Fruit fly (Drosophila melanogaster) whole organism, wandering third instar larva: ENCODE data around the gene Arl1.

Experiments
- CG9705 ChIP-seq: fragments of 200-800 bp; sonication (Bioruptor generic); optimal IDR thresholded peaks from 2 replicates; lab custom pipeline; 2018; ENCODE audit warnings: missing biosample characterization, mild to moderate bottlenecking, missing genetic modification characterization
- CrebA ChIP-seq: fragments of 200-800 bp; sonication (Bioruptor generic); optimal IDR thresholded peaks from 2 replicates; lab custom pipeline; 2016; ENCODE audit warnings: missing biosample characterization, mild to moderate bottlenecking, missing genetic modification characterization, borderline replicate concordance
- Dfd ChIP-seq: fragments of >200 bp; optimal IDR thresholded peaks from 2 replicates; lab custom pipeline; 2017; ENCODE audit warnings: missing biosample characterization, missing genetic modification characterization
- Dif ChIP-seq: fragments of 200-275, 200-300 bp; sonication (Bioruptor generic); optimal IDR thresholded peaks from 2 replicates; lab custom pipeline; 2018; ENCODE audit warnings: missing biosample characterization, missing genetic modification characterization; ENCODE audit not compliant: partially characterized antibody
- GATAd ChIP-seq: sonication (Bioruptor generic); optimal IDR thresholded peaks from 2 replicates; lab custom pipeline; 2016; ENCODE audit warnings: missing biosample characterization, missing genetic modification characterization
- Hr83 ChIP-seq: fragments of 200-300 bp; sonication (Bioruptor generic); optimal IDR thresholded peaks from 2 replicates; lab custom pipeline; 2016; ENCODE audit warnings: missing biosample characterization, mild to moderate bottlenecking, missing genetic modification characterization, moderate library complexity; ENCODE audit not compliant: poor library complexity, severe bottlenecking
- OdsH ChIP-seq: fragments of 200-800 bp; sonication (Bioruptor generic); optimal IDR thresholded peaks from 2 replicates; lab custom pipeline; 2016; ENCODE audit warnings: missing biosample characterization, mild to moderate bottlenecking, missing genetic modification characterization
- Rel ChIP-seq, 2 experiments: fragments of 200-800 bp; sonication (Bioruptor generic) in 1 of 2; optimal IDR thresholded peaks; 2 replicates in 1 of 2; 3 replicates in 1 of 2; lab custom pipeline; 2016 to 2019; ENCODE audit warnings: mild to moderate bottlenecking in 2 of 2, missing biosample characterization in 2 of 2, missing genetic modification characterization in 2 of 2, moderate library complexity in 1 of 2
- Sp1 ChIP-seq: fragments of 200-800 bp; sonication (Bioruptor generic); optimal IDR thresholded peaks from 3 replicates; lab custom pipeline; 2019; ENCODE audit warnings: missing biosample characterization, mild to moderate bottlenecking, missing genetic modification characterization, moderate library complexity
- Vsx2 ChIP-seq: fragments of 200-300, 225-300 bp; sonication (Bioruptor generic); optimal IDR thresholded peaks from 2 replicates; lab custom pipeline; 2018; ENCODE audit warnings: missing biosample characterization, missing genetic modification characterization; ENCODE audit not compliant: partially characterized antibody
- br ChIP-seq: fragments of 200-800 bp; sonication (Bioruptor generic); optimal IDR thresholded peaks from 2 replicates; lab custom pipeline; 2016; ENCODE audit warnings: missing biosample characterization, missing genetic modification characterization
- dl ChIP-seq, 2 experiments: fragments of 175-275, 200-275 bp in 1 of 2; fragments of 200-275 bp in 1 of 2; sonication (Bioruptor generic); optimal IDR thresholded peaks; lab custom pipeline; 2018; ENCODE audit warnings: mild to moderate bottlenecking in 2 of 2, missing biosample characterization in 2 of 2, missing genetic modification characterization in 2 of 2, moderate library complexity in 2 of 2; ENCODE audit not compliant: partially characterized antibody in 2 of 2, insufficient read depth in 1 of 2
- dmrt93B ChIP-seq: fragments of 200-800 bp; sonication (Bioruptor generic); optimal IDR thresholded peaks from 2 replicates; lab custom pipeline; 2018; ENCODE audit warnings: missing biosample characterization, mild to moderate bottlenecking, missing genetic modification characterization
- ey ChIP-seq: fragments of 200-800 bp; sonication (Bioruptor generic); optimal IDR thresholded peaks from 2 replicates; lab custom pipeline; 2016; ENCODE audit warnings: missing biosample characterization, missing genetic modification characterization
- foxo ChIP-seq, 2 experiments: fragments of 200-800 bp; sonication (Bioruptor generic); optimal IDR thresholded peaks; 2 replicates in 1 of 2; 3 replicates in 1 of 2; lab custom pipeline; 2016 to 2017; ENCODE audit warnings: missing biosample characterization in 2 of 2, missing genetic modification characterization in 2 of 2
- jim ChIP-seq: fragments of 175-275, 200-325 bp; sonication (Bioruptor generic); optimal IDR thresholded peaks from 2 replicates; lab custom pipeline; 2016; ENCODE audit warnings: missing biosample characterization, mild to moderate bottlenecking, missing genetic modification characterization
- lola ChIP-seq: fragments of >200 bp; optimal IDR thresholded peaks from 2 replicates; lab custom pipeline; 2017; ENCODE audit warnings: missing biosample characterization, missing genetic modification characterization
- psq ChIP-seq: fragments of 200-800 bp; sonication (Bioruptor generic); optimal IDR thresholded peaks from 3 replicates; lab custom pipeline; 2017; ENCODE audit warnings: missing biosample characterization, mild to moderate bottlenecking, missing genetic modification characterization, moderate library complexity
- rgr ChIP-seq: fragments of 200-800 bp; sonication (Bioruptor generic); optimal IDR thresholded peaks from 3 replicates; lab custom pipeline; 2016; ENCODE audit warnings: missing biosample characterization, mild to moderate bottlenecking, missing genetic modification characterization
- sv ChIP-seq: fragments of 200-800 bp; sonication (Bioruptor generic); optimal IDR thresholded peaks from 3 replicates; lab custom pipeline; 2016; ENCODE audit warnings: missing biosample characterization, missing genetic modification characterization
- tai ChIP-seq: sonication (Bioruptor generic); optimal IDR thresholded peaks from 2 replicates; lab custom pipeline; 2016; ENCODE audit warnings: missing biosample characterization, missing genetic modification characterization
- usp ChIP-seq: fragments of >200 bp; optimal IDR thresholded peaks from 2 replicates; lab custom pipeline; 2017; ENCODE audit warnings: missing biosample characterization, missing genetic modification characterization

Arl1 gene

DNA sequence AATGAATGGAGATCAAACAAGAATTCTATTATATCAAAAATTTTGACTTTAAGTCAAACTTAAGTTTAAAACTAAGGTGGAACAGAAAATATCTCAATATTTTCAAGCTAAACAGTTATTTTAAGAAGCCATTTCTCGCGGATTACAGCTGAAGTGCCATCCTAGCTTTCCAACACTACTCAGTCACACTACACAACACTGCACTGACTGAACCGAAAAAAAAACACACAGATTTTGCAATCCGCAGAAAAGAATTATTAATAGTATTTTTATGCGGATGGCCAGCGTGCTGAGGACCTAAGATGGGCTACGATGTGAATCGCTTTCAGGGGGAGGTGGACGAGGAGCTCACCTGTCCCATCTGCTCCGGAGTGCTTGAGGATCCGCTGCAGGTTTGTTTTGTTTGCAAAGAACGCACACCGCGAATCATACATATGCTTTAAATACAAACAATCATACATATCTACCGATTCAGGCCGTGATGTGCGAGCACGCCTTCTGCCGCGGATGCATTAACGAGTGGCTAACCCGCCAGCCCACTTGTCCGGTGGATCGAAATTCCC lies 26.4 kb upstream of the Arl1 start, which contains the start of gene elgi (continued):
- no peak for TF ChIP-seq Rel (GFP tag; optimal IDR thresholded peaks at IDR 0.05; lab: Kevin White, UChicago)
- TF ChIP-seq Rel (tag; optimal IDR thresholded peaks at IDR 0.05; lab: Kevin White, UChicago), result peak; percentile 54
- peak; percentile 75 for TF ChIP-seq br (GFP tag; lab: Kevin White, UChicago)
- peak; percentile 54 for TF ChIP-seq ey (GFP tag; lab: Kevin White, UChicago)
- peak in 1 of 2 experiments; percentile 82 for TF ChIP-seq foxo (GFP tag; optimal IDR thresholded peaks at IDR 0.05; lab: Kevin White, UChicago)
- no peak for TF ChIP-seq Vsx2 (GFP tag; lab: Kevin White, UChicago)
- no peak for TF ChIP-seq lola (GFP tag; lab: Kevin White, UChicago)
- no peak for TF ChIP-seq jim (GFP tag; lab: Kevin White, UChicago)
- TF ChIP-seq CG9705 (GFP tag; lab: Kevin White, UChicago), result peak; percentile 49
- no peak for TF ChIP-seq Dfd (GFP tag; lab: Kevin White, UChicago)
- TF ChIP-seq Sp1 (GFP tag; lab: Kevin White, UChicago), result peak; percentile 60
- TF ChIP-seq Hr83, result peak; percentile 80

DNA sequence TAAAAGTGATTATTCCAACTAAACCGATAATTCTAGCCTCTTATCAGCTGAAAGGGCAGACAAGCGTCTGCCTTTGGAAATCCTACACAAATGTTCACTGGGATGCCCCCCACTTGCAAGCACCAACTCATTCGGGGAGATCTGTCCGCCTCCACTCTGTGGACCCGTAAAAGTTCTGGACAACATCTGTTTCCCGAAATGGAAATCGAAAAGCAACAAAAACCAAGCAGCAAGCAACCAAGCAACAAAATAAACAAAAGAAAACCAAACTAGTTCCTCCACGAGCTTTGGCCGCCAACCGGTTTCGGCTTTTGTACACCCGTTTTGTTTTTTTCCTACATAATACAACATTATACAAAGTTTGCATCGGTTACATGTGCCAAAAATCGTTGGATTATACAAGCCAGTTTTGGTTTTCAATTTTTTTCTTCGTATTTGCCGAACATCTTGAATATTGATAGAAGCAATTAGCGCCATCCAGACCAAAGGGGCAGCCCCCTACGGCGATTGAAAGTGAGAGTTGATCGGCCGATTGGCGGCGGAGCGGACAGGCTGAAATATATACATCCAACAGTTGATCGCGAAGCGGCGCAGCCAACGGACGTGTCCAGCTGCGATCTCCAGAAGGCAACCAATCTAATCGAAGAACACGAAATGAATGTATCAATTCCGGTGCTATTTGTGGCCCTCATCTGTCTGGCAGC lies 24.2 kb upstream of the Arl1 start, which contains the start of gene CG17032:
Gene CG17032, plus strand, starts transcription at position 232 of the 704 bp plus-strand sequence.
- TF ChIP-seq CG9705 (GFP tag; lab: Kevin White, UChicago) (no peak), dl (GFP tag; optimal IDR thresholded peaks at IDR 0.05; lab: Kevin White, UChicago; ENCODE audit: insufficient read depth in 1 of 2, partially characterized antibody in 2 of 2) (no peak), Rel (GFP tag; optimal IDR thresholded peaks at IDR 0.05; lab: Kevin White, UChicago) (no peak), Rel (tag; optimal IDR thresholded peaks at IDR 0.05; lab: Kevin White, UChicago) (peak; percentile 92), jim (GFP tag; lab: Kevin White, UChicago) (no peak), CrebA (no peak), psq (GFP tag; lab: Kevin White, UChicago) (peak; percentile 22)

DNA sequence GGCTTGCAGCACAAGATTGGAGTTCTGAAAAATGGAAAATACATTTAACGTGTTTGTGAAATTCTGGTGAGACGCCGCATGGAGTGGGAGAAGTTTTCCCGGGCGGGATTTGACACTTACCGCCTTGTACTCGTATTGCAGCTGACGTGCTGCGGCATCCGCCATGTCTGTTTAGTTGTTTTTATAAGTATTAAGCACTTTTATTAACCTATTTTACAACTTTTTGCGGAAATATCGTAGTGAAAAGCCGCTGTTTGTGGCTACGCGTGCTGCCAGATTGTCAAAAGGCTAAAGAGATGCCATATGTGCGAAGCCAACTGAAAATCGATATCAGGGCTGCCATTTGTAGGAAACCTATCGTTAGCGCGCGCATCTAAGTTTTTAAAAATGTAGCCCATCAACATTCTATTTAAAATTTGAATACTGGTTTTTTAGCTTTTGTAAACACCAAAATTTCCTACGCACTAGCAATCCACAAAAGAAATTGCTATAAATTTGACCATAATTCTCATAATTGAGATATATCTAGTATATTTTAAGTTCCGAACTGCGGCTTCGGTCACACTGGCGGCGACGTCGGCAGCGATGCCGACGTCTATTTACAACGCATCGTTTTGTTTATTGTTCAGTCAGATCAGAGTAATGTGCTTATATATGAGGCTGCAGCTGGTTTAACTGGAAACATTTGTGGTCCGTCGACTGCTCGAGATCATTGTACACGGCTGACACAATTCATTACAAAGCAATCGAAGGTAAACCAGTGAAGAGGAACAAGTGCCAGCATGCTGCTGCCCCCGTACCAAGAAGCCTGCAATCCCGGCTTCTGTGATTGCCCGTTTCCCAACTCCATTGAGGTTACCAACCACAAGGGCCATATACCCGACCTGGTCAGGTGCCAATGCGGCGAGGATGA lies 15.1 kb upstream of the Arl1 start, which contains the start of the genes Brr2 and CG10516:
Gene Brr2, minus strand, starts transcription at position 285 of the 913 bp plus-strand sequence.
Gene CG10516, plus strand, starts transcription at position 617 of the 913 bp plus-strand sequence.
- TF ChIP-seq dmrt93B (no peak), tai (GFP tag; lab: Kevin White, UChicago) (no peak), GATAd (GFP tag; lab: Kevin White, UChicago) (no peak), br (GFP tag; lab: Kevin White, UChicago) (no peak), Rel (GFP tag; optimal IDR thresholded peaks at IDR 0.05; lab: Kevin White, UChicago) (no peak), Rel (tag; optimal IDR thresholded peaks at IDR 0.05; lab: Kevin White, UChicago) (no peak), usp (no peak), Dif (no peak), CG9705 (GFP tag; lab: Kevin White, UChicago) (peak; percentile 5), Hr83 (peak; percentile 56), psq (GFP tag; lab: Kevin White, UChicago) (peak; percentile 32), sv (peak; percentile 30), Vsx2 (GFP tag; lab: Kevin White, UChicago) (no peak), ey (GFP tag; lab: Kevin White, UChicago) (peak; percentile 34), OdsH (GFP tag; lab: Kevin White, UChicago) (no peak)
- TF ChIP-seq, all 38 proteins: peak for 5

DNA sequence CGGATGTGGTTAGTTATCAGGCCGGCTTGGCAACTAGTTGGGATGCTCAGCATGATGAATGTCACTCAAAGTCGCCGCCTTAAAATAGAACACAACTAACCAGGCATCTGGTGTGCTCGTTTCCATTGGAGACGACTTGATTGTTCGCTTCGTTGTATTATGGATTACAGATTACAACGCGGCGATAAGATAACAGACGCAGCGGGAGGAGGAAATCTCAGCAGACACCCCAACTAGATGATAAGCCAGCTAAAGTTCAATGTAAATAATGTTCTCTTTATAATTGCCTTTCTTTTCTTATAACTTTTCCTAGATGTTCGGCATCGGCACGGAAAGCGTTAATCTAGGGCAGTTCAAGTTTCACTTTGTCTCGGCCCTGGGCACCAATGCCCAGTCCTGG lies 14.2 kb upstream of the Arl1 start:
- TF ChIP-seq rgr (GFP tag; lab: Kevin White, UChicago), result no peak
- no peak for TF ChIP-seq usp
- TF ChIP-seq ey (GFP tag; lab: Kevin White, UChicago), result no peak
- TF ChIP-seq dmrt93B, result no peak
- no peak for TF ChIP-seq CrebA
- TF ChIP-seq, all 38 proteins: peak for 0

DNA sequence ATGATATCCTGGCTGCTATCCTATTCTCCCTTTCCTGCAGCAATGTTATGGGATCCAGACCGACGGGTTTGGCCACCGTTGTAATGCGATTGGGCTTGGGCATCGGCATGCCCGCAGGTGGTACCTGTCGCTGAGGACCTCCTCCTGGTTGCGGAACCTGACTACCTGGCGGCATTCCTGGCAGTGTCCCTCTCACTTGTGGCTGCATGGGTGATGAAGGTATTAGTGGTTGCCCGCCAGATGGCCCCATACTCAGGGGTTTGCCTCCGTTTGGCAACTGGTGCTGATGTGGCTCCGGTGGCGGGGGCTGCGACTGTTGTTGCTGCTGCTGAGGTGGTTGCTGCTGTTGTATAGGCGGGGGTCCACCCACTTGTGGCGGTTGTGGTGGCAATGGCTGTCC lies 8.8 kb upstream of the Arl1 start:
- TF ChIP-seq rgr (GFP tag; lab: Kevin White, UChicago), result no peak
- no peak for TF ChIP-seq Dif
- no peak for TF ChIP-seq Vsx2 (GFP tag; lab: Kevin White, UChicago)
- TF ChIP-seq, all 38 proteins: peak for 0
